Worm (Caenorhabditis elegans) whole organism, L4 larva: ENCODE results near the gene Y45G12C.1.

Experiments
- Y5F2A.4 ChIP-seq: fragments of 200-800 bp; sonication (Bioruptor generic); optimal IDR thresholded peaks from 2 replicates; lab custom pipeline; 2018; ENCODE audit warnings: mild to moderate bottlenecking, missing genetic modification characterization, missing compliant biosample characterization
- ceh-44 ChIP-seq: fragments of 200-800 bp; sonication (Bioruptor generic); IDR thresholded peaks from 2 replicates; pipeline ENCODE4 v1.3.6; 2022; ENCODE audit warnings: missing genetic modification reagents, missing genetic modification characterization, missing compliant biosample characterization
- dmd-9 ChIP-seq: fragments of 200-800 bp; sonication (Bioruptor generic); IDR thresholded peaks from 2 replicates; pipeline ENCODE4 v1.3.6; 2022; ENCODE audit warnings: missing genetic modification reagents, missing genetic modification characterization, missing compliant biosample characterization
- mdl-1 ChIP-seq, 2 experiments: fragments of 150-350 bp in 1 of 2; sonication (generic microtip) in 1 of 2; optimal IDR thresholded peaks; 2 replicates each; lab custom pipeline; 2014 to 2017; ENCODE audit warnings: missing biosample characterization in 2 of 2, missing genetic modification characterization in 2 of 2
- pqm-1 ChIP-seq: sonication (generic microtip); optimal IDR thresholded peaks from 2 replicates; lab custom pipeline; 2017; ENCODE audit warnings: missing biosample characterization, missing genetic modification characterization
- zip-11 ChIP-seq: fragments of 200-800 bp; sonication (Bioruptor generic); IDR thresholded peaks from 2 replicates; pipeline ENCODE4 v1.3.6; 2022; ENCODE audit warnings: missing genetic modification characterization, missing compliant biosample characterization
- ztf-11 ChIP-seq: fragments of 150-350 bp; optimal IDR thresholded peaks from 2 replicates; lab custom pipeline; 2014; ENCODE audit warnings: missing biosample characterization, missing genetic modification characterization

- no peak for TF ChIP-seq ceh-44 (GFP tag; lab: Robert Waterston, UW)
- no peak for TF ChIP-seq pqm-1
- no peak for TF ChIP-seq mdl-1 (tag; optimal IDR thresholded peaks at IDR 0.05; lab: Kevin White, UChicago)
- TF ChIP-seq ztf-11 (tag; lab: Kevin White, UChicago): no peak
- TF ChIP-seq zip-11 (GFP tag; lab: Robert Waterston, UW): no peak
- no peak for TF ChIP-seq Y5F2A.4 (GFP tag; lab: Kevin White, UChicago)
- no peak for TF ChIP-seq dmd-9 (GFP tag; lab: Robert Waterston, UW)
Measured at ce11 chrV:2573108-2573507, 7.6 kb downstream of the Y45G12C.1 start, which contains the start of gene srj-20.
